Fruit fly (Drosophila melanogaster) whole organism, embryonic: ENCODE measurements around the gene CG14402.

Source experiments
- Blimp-1 ChIP-seq: fragments of 200-800 bp; sonication (Bioruptor generic); optimal IDR thresholded peaks from 3 replicates; lab custom pipeline; 2018; ENCODE audit warnings: missing biosample characterization, missing genetic modification characterization, mild to moderate bottlenecking, moderate library complexity, missing genetic modification reagents
- CG10959 ChIP-seq: fragments of 200-800 bp; sonication (Bioruptor generic); IDR thresholded peaks from 2 replicates; pipeline ENCODE4 v1.3.6; 2022; ENCODE audit warnings: missing biosample characterization, missing genetic modification characterization
- CG11504 ChIP-seq: fragments of 200-800 bp; sonication (Bioruptor generic); optimal IDR thresholded peaks from 3 replicates; lab custom pipeline; 2019; ENCODE audit warnings: missing biosample characterization, mild to moderate bottlenecking, missing genetic modification characterization, moderate library complexity
- CG12071 ChIP-seq: fragments of 200-800 bp; sonication (Bioruptor generic); optimal IDR thresholded peaks from 3 replicates; lab custom pipeline; 2018; ENCODE audit warnings: missing biosample characterization, mild to moderate bottlenecking, missing genetic modification characterization
- CG13287 ChIP-seq: fragments of 200-800 bp; sonication (Bioruptor generic); IDR thresholded peaks from 2 replicates; pipeline ENCODE4 v1.3.6; 2022; ENCODE audit warnings: missing biosample characterization, missing genetic modification characterization; ENCODE audit not compliant: partially characterized antibody
- CG13775 ChIP-seq: fragments of 200-800 bp; sonication (Bioruptor generic); optimal IDR thresholded peaks from 3 replicates; lab custom pipeline; 2017; ENCODE audit warnings: missing biosample characterization, mild to moderate bottlenecking, missing genetic modification characterization
- CG15011 ChIP-seq: fragments of 200-800 bp; sonication (Bioruptor generic); optimal IDR thresholded peaks from 3 replicates; lab custom pipeline; 2018; ENCODE audit warnings: missing biosample characterization, mild to moderate bottlenecking, missing genetic modification characterization
- CG1792 ChIP-seq: fragments of 200-800 bp; sonication (Bioruptor generic); optimal IDR thresholded peaks from 2 replicates; lab custom pipeline; 2016; ENCODE audit warnings: missing biosample characterization, missing genetic modification characterization
- CG18476 ChIP-seq: fragments of 200-800 bp; sonication (Bioruptor generic); optimal IDR thresholded peaks from 2 replicates; lab custom pipeline; 2016; ENCODE audit warnings: missing biosample characterization, mild to moderate bottlenecking, missing genetic modification characterization
- CG30431 ChIP-seq: fragments of 200-800 bp; sonication (Bioruptor generic); optimal IDR thresholded peaks from 2 replicates; lab custom pipeline; 2017; ENCODE audit warnings: missing biosample characterization, missing genetic modification characterization
- CG3847 ChIP-seq: fragments of 200-800 bp; sonication (Bioruptor generic); IDR thresholded peaks from 2 replicates; pipeline ENCODE4 v1.3.6; 2022; ENCODE audit warnings: missing biosample characterization, missing genetic modification characterization
- CG8388 ChIP-seq: fragments of 200-800 bp; sonication (Bioruptor generic); optimal IDR thresholded peaks from 2 replicates; lab custom pipeline; 2019; ENCODE audit warnings: missing biosample characterization, mild to moderate bottlenecking, missing genetic modification characterization, moderate library complexity
- ERR ChIP-seq: fragments of 200-800 bp; sonication (Bioruptor generic); optimal IDR thresholded peaks from 2 replicates; lab custom pipeline; 2016; ENCODE audit warnings: missing biosample characterization, missing genetic modification characterization
- Fer1 ChIP-seq: fragments of 200-800 bp; sonication (Bioruptor generic); optimal IDR thresholded peaks from 2 replicates; lab custom pipeline; 2017; ENCODE audit warnings: missing biosample characterization, mild to moderate bottlenecking, missing genetic modification characterization
- Gsc ChIP-seq: fragments of 200-800 bp; sonication (Bioruptor generic); IDR thresholded peaks from 2 replicates; pipeline ENCODE4 v1.3.6; 2022; ENCODE audit warnings: missing biosample characterization, missing genetic modification characterization
- Hand ChIP-seq: fragments of 200-800 bp; sonication (Bioruptor generic); optimal IDR thresholded peaks from 2 replicates; lab custom pipeline; 2017; ENCODE audit warnings: mild to moderate bottlenecking, missing biosample characterization, missing genetic modification reagents, missing genetic modification characterization
- MTF-1 ChIP-seq: fragments of 200-800 bp; sonication (Bioruptor generic); optimal IDR thresholded peaks from 2 replicates; lab custom pipeline; 2018; ENCODE audit warnings: missing biosample characterization, mild to moderate bottlenecking, missing genetic modification characterization, borderline replicate concordance
- NK7.1 ChIP-seq: fragments of 200-800 bp; sonication (Bioruptor generic); optimal IDR thresholded peaks from 3 replicates; lab custom pipeline; 2016; ENCODE audit warnings: missing biosample characterization, missing genetic modification characterization
- NfI ChIP-seq: fragments of 200-800 bp; sonication (Bioruptor generic); optimal IDR thresholded peaks from 3 replicates; lab custom pipeline; 2018; ENCODE audit warnings: missing biosample characterization, mild to moderate bottlenecking, missing genetic modification characterization, moderate library complexity
- Optix ChIP-seq: fragments of 200-800 bp; sonication (Bioruptor generic); IDR thresholded peaks from 3 replicates; pipeline ENCODE4 v1.3.6; 2022; ENCODE audit warnings: missing biosample characterization, missing genetic modification characterization
- Rfx ChIP-seq: fragments of 200-800 bp; sonication (Bioruptor generic); IDR thresholded peaks from 2 replicates; pipeline ENCODE4 v1.3.6; 2022; ENCODE audit warnings: missing biosample characterization, missing genetic modification characterization
- Sox100B ChIP-seq: fragments of 200-800 bp; sonication (Bioruptor generic); optimal IDR thresholded peaks from 3 replicates; lab custom pipeline; 2018; ENCODE audit warnings: missing biosample characterization, mild to moderate bottlenecking, missing genetic modification characterization
- Sox102F ChIP-seq: fragments of 200-800 bp; sonication (Bioruptor generic); optimal IDR thresholded peaks from 2 replicates; lab custom pipeline; 2018; ENCODE audit warnings: missing biosample characterization, mild to moderate bottlenecking, missing genetic modification characterization, moderate library complexity
- Vsx1 ChIP-seq: fragments of 200-800 bp; sonication (Bioruptor generic); optimal IDR thresholded peaks from 2 replicates; lab custom pipeline; 2017; ENCODE audit warnings: missing biosample characterization, mild to moderate bottlenecking, missing genetic modification characterization, missing genetic modification reagents
- bigmax ChIP-seq: fragments of 200-800 bp; sonication (Bioruptor generic); optimal IDR thresholded peaks from 2 replicates; lab custom pipeline; 2018; ENCODE audit warnings: missing biosample characterization, mild to moderate bottlenecking, missing genetic modification characterization
- chinmo ChIP-seq: fragments of 200-800 bp; sonication (Bioruptor generic); IDR thresholded peaks from 4 replicates; pipeline ENCODE4 v1.3.6; 2022; ENCODE audit warnings: missing biosample characterization, missing genetic modification characterization; ENCODE audit not compliant: partially characterized antibody
- chn ChIP-seq: fragments of 200-800 bp; sonication (Bioruptor generic); optimal IDR thresholded peaks from 2 replicates; lab custom pipeline; 2016; ENCODE audit warnings: missing biosample characterization, missing genetic modification characterization
- da ChIP-seq: fragments of 200-800 bp; sonication (Bioruptor generic); optimal IDR thresholded peaks from 2 replicates; lab custom pipeline; 2016; ENCODE audit warnings: missing biosample characterization, missing genetic modification characterization
- dmrt99B ChIP-seq: fragments of 200-800 bp; sonication (Bioruptor generic); optimal IDR thresholded peaks from 2 replicates; lab custom pipeline; 2018; ENCODE audit warnings: missing biosample characterization, mild to moderate bottlenecking, missing genetic modification characterization, moderate library complexity
- emc ChIP-seq: fragments of 200-800 bp; sonication (Bioruptor generic); optimal IDR thresholded peaks from 2 replicates; lab custom pipeline; 2016; ENCODE audit warnings: missing biosample characterization, missing genetic modification characterization
- ewg ChIP-seq: fragments of 200-800 bp; sonication (Bioruptor generic); optimal IDR thresholded peaks from 3 replicates; lab custom pipeline; 2017; ENCODE audit warnings: mild to moderate bottlenecking, missing biosample characterization, missing genetic modification reagents, missing genetic modification characterization
- fd96Cb ChIP-seq: fragments of 200-800 bp; sonication (Bioruptor generic); optimal IDR thresholded peaks from 2 replicates; lab custom pipeline; 2018; ENCODE audit warnings: missing biosample characterization, mild to moderate bottlenecking, missing genetic modification characterization, moderate library complexity
- her ChIP-seq: fragments of 200-800 bp; sonication (Bioruptor generic); optimal IDR thresholded peaks from 2 replicates; lab custom pipeline; 2016; ENCODE audit warnings: missing biosample characterization, missing genetic modification characterization
- lab ChIP-seq: fragments of 200-800 bp; sonication (Bioruptor generic); optimal IDR thresholded peaks from 3 replicates; lab custom pipeline; 2017; ENCODE audit warnings: missing biosample characterization, missing genetic modification characterization, mild to moderate bottlenecking, moderate library complexity, missing genetic modification reagents
- lilli ChIP-seq: fragments of 200-800 bp; sonication (Bioruptor generic); optimal IDR thresholded peaks from 3 replicates; lab custom pipeline; 2016; ENCODE audit warnings: missing biosample characterization, missing genetic modification characterization
- lmd ChIP-seq: fragments of 200-800 bp; sonication (Bioruptor generic); IDR thresholded peaks from 2 replicates; pipeline ENCODE4 v1.3.6; 2022; ENCODE audit warnings: missing biosample characterization, missing genetic modification characterization
- mirr ChIP-seq: fragments of 200-800 bp; sonication (Bioruptor generic); optimal IDR thresholded peaks from 3 replicates; lab custom pipeline; 2018; ENCODE audit warnings: missing biosample characterization, mild to moderate bottlenecking, missing genetic modification characterization
- odd ChIP-seq: fragments of 200-800 bp; sonication (Bioruptor generic); optimal IDR thresholded peaks from 2 replicates; lab custom pipeline; 2017; ENCODE audit warnings: missing biosample characterization, mild to moderate bottlenecking, missing genetic modification characterization
- p53 ChIP-seq: fragments of 200-800 bp; sonication (Bioruptor generic); optimal IDR thresholded peaks from 2 replicates; lab custom pipeline; 2016; ENCODE audit warnings: missing biosample characterization, missing genetic modification characterization
- pan ChIP-seq, 4 experiments: fragments of >200 bp in 3 of 4; fragments of 200-800 bp in 1 of 4; sonication (Bioruptor generic) in 1 of 4; optimal IDR thresholded peaks in 3 of 4; IDR thresholded peaks in 1 of 4; 2 replicates each; pipeline versions ENCODE4 v1.3.6 to Lab custom; 2017 to 2022; ENCODE audit warnings: missing biosample characterization in 2 of 4, missing genetic modification characterization in 2 of 4, mixed read lengths in 1 of 4
- pb ChIP-seq: fragments of 200-800 bp; sonication (Bioruptor generic); optimal IDR thresholded peaks from 3 replicates; lab custom pipeline; 2016; ENCODE audit warnings: missing biosample characterization, missing genetic modification characterization
- pfk ChIP-seq: fragments of 200-800 bp; sonication (Bioruptor generic); optimal IDR thresholded peaks from 2 replicates; lab custom pipeline; 2018; ENCODE audit warnings: missing biosample characterization, mild to moderate bottlenecking, missing genetic modification characterization, moderate library complexity
- pum ChIP-seq: fragments of 200-800 bp; sonication (Bioruptor generic); optimal IDR thresholded peaks from 2 replicates; lab custom pipeline; 2016; ENCODE audit warnings: missing biosample characterization, missing genetic modification characterization
- row ChIP-seq: fragments of 200-800 bp; sonication (Bioruptor generic); IDR thresholded peaks from 3 replicates; pipeline ENCODE4 v1.3.6; 2022; ENCODE audit warnings: missing biosample characterization, missing genetic modification characterization
- scrt ChIP-seq: fragments of 200-800 bp; sonication (Bioruptor generic); optimal IDR thresholded peaks from 2 replicates; lab custom pipeline; 2018; ENCODE audit warnings: missing biosample characterization, mild to moderate bottlenecking, missing genetic modification characterization, moderate library complexity
- tgo ChIP-seq: fragments of 200-800 bp; sonication (Bioruptor generic); IDR thresholded peaks from 3 replicates; pipeline ENCODE4 v1.3.6; 2022; ENCODE audit warnings: missing biosample characterization, missing genetic modification characterization
- tup ChIP-seq: fragments of 200-800 bp; sonication (Bioruptor generic); optimal IDR thresholded peaks from 2 replicates; lab custom pipeline; 2016; ENCODE audit warnings: missing biosample characterization, mild to moderate bottlenecking, missing genetic modification characterization, moderate library complexity

Gene CG14402

dm6 chr2L:20807617-20808509 lies 41.2 kb upstream of the CG14402 start (continued):
- peak; percentile 45 for TF ChIP-seq Sox100B
- no peak for TF ChIP-seq pan (optimal IDR thresholded peaks at IDR 0.05; lab: Kevin White, UChicago)
- TF ChIP-seq pan (GFP tag; optimal IDR thresholded peaks at IDR 0.05 in 1 of 2, IDR thresholded peaks at IDR 0.05 in 1 of 2) = peak in 1 of 2 experiments; percentile 80
- TF ChIP-seq dmrt99B (tag; lab: Kevin White, UChicago) = peak; percentile 70
- peak; percentile 1 for TF ChIP-seq pfk (GFP tag; lab: Kevin White, UChicago)
- TF ChIP-seq NfI (GFP tag; lab: Kevin White, UChicago) = peak; percentile 43
- peak; percentile 56 for TF ChIP-seq CG3847
- peak; percentile 66 for TF ChIP-seq CG15011 (GFP tag; lab: Kevin White, UChicago)
- TF ChIP-seq CG10959 (GFP tag; lab: Robert Waterston, UW) = no peak
- peak; percentile 67; the same call in 2 of the 3 replicates for TF ChIP-seq tgo (GFP tag; lab: Robert Waterston, UW)
- TF ChIP-seq lmd (GFP tag; lab: Robert Waterston, UW) = peak; percentile 32
- peak; percentile 85 for TF ChIP-seq row
- peak; percentile 68 for TF ChIP-seq Hand
- TF ChIP-seq da (GFP tag; lab: Kevin White, UChicago) = no peak
- TF ChIP-seq CG1792 (GFP tag; lab: Kevin White, UChicago) = peak; percentile 17
- TF ChIP-seq Blimp-1 (GFP tag; lab: Kevin White, UChicago) = peak; percentile 46
- peak; percentile 14 for TF ChIP-seq fd96Cb (tag; lab: Kevin White, UChicago)
- TF ChIP-seq Fer1 (GFP tag; lab: Kevin White, UChicago) = peak; percentile 74
- no peak for TF ChIP-seq pb (GFP tag; lab: Kevin White, UChicago)
- TF ChIP-seq pum (GFP tag; lab: Kevin White, UChicago) = no peak
- TF ChIP-seq mirr = peak; percentile 61
- 0 out of 4 replicates have a peak, but pooled peaks have one; percentile 19 for TF ChIP-seq chinmo (GFP tag; lab: Robert Waterston, UW)
- TF ChIP-seq ERR (GFP tag; lab: Kevin White, UChicago) = no peak
- peak; percentile 12 for TF ChIP-seq lilli
- TF ChIP-seq her (GFP tag; lab: Kevin White, UChicago) = peak; percentile 59
- TF ChIP-seq lab (GFP tag; lab: Kevin White, UChicago) = peak; percentile 78
- TF ChIP-seq CG18476 (GFP tag; lab: Kevin White, UChicago) = peak; percentile 6
- peak; percentile 59 for TF ChIP-seq scrt (GFP tag; lab: Kevin White, UChicago)
- peak; percentile 65 for TF ChIP-seq Rfx (GFP tag; lab: Robert Waterston, UW)
- no peak for TF ChIP-seq CG30431 (GFP tag; lab: Kevin White, UChicago)
- peak; percentile 65 for TF ChIP-seq CG12071
- peak; percentile 15 for TF ChIP-seq emc (GFP tag; lab: Kevin White, UChicago)
- TF ChIP-seq p53 = no peak
- peak; percentile 70 for TF ChIP-seq CG11504 (tag; lab: Kevin White, UChicago)
- peak; percentile 1 for TF ChIP-seq CG8388 (GFP tag; lab: Kevin White, UChicago)
- TF ChIP-seq bigmax (GFP tag; lab: Kevin White, UChicago) = no peak
- peak; percentile 15 for TF ChIP-seq ewg (GFP tag; lab: Kevin White, UChicago)
- peak; percentile 30 for TF ChIP-seq NK7.1 (GFP tag; lab: Kevin White, UChicago)
- TF ChIP-seq tup = peak; percentile 29
- TF ChIP-seq CG13287 (GFP tag; lab: Robert Waterston, UW) = 0 out of 2 replicates have a peak, but pooled peaks have one; percentile 6
- peak; percentile 65 for TF ChIP-seq Sox102F (GFP tag; lab: Kevin White, UChicago)
- TF ChIP-seq MTF-1 = no peak
- no peak for TF ChIP-seq chn (GFP tag; lab: Kevin White, UChicago)
- TF ChIP-seq Vsx1 (GFP tag; lab: Kevin White, UChicago) = peak; percentile 54
- peak; percentile 30 for TF ChIP-seq CG13775 (GFP tag; lab: Kevin White, UChicago)
- peak; percentile 41 for TF ChIP-seq odd (GFP tag; lab: Kevin White, UChicago)
- no peak for TF ChIP-seq Gsc (GFP tag; lab: Robert Waterston, UW)
- TF ChIP-seq Optix (GFP tag; lab: Robert Waterston, UW) = 0 out of 3 replicates have a peak, but pooled peaks have one; percentile 10
